Worm (Caenorhabditis elegans) whole organism, young adult: Measurements from ENCODE around the gene ZK822.1.

Experiments used
- D2030.7 ChIP-seq: fragments of 200-800 bp; sonication (Bioruptor generic); IDR thresholded peaks from 2 replicates; pipeline ENCODE4 v1.3.6; 2022; ENCODE audit warnings: missing genetic modification reagents, missing genetic modification characterization, missing compliant biosample characterization
- F23B12.7 ChIP-seq: sonication (generic microtip); optimal IDR thresholded peaks from 2 replicates; lab custom pipeline; 2017; ENCODE audit warnings: missing genetic modification characterization, mild to moderate bottlenecking, missing compliant biosample characterization, antibody characterized with exemption, moderate library complexity; ENCODE audit not compliant: insufficient read depth
- K12H6.12 ChIP-seq: fragments of 200-800 bp; sonication (Bioruptor generic); optimal IDR thresholded peaks from 2 replicates; lab custom pipeline; 2018; ENCODE audit warnings: mild to moderate bottlenecking, missing genetic modification characterization, missing compliant biosample characterization
- T07F8.4 ChIP-seq: sonication (generic microtip); optimal IDR thresholded peaks from 2 replicates; lab custom pipeline; 2016; ENCODE audit warnings: mild to moderate bottlenecking, missing genetic modification characterization, moderate library complexity, missing compliant biosample characterization
- T26A5.8 ChIP-seq: sonication (generic microtip); optimal IDR thresholded peaks from 2 replicates; lab custom pipeline; 2016; ENCODE audit warnings: missing genetic modification characterization, missing compliant biosample characterization
- Y79H2A.3 ChIP-seq: fragments of 200-800 bp; sonication (Bioruptor generic); conservative IDR thresholded peaks from 2 replicates; pipeline ENCODE4 v1.3.6; 2022; ENCODE audit warnings: missing genetic modification reagents, missing genetic modification characterization, missing compliant biosample characterization
- ZK185.1 ChIP-seq: sonication (generic microtip); optimal IDR thresholded peaks from 2 replicates; lab custom pipeline; 2016; ENCODE audit warnings: mild to moderate bottlenecking, missing genetic modification characterization, missing compliant biosample characterization; ENCODE audit not compliant: poor library complexity, severe bottlenecking
- atf-7 ChIP-seq: sonication (generic microtip); optimal IDR thresholded peaks from 2 replicates; lab custom pipeline; 2017; ENCODE audit warnings: mild to moderate bottlenecking, missing genetic modification characterization, missing compliant biosample characterization
- athp-1 ChIP-seq: sonication (generic microtip); optimal IDR thresholded peaks from 2 replicates; lab custom pipeline; 2017; ENCODE audit warnings: mild to moderate bottlenecking, missing genetic modification characterization, missing compliant biosample characterization
- attf-6 ChIP-seq: fragments of 200-800 bp; sonication (Bioruptor generic); IDR thresholded peaks from 2 replicates; pipeline ENCODE4 v1.3.6; 2022; ENCODE audit warnings: missing genetic modification reagents, missing genetic modification characterization, missing compliant biosample characterization
- bed-1 ChIP-seq: fragments of 200-800 bp; sonication (Bioruptor generic); IDR thresholded peaks from 2 replicates; pipeline ENCODE4 v1.3.6; 2022; ENCODE audit warnings: missing genetic modification reagents, missing genetic modification characterization, missing compliant biosample characterization
- cebp-1 ChIP-seq, 2 experiments: fragments of 200-800 bp in 1 of 2; sonication (Bioruptor generic) in 1 of 2; sonication (generic microtip) in 1 of 2; IDR thresholded peaks in 1 of 2; optimal IDR thresholded peaks in 1 of 2; 2 replicates each; pipeline versions ENCODE4 v1.3.6 to Lab custom; 2017 to 2022; ENCODE audit warnings: missing compliant biosample characterization in 2 of 2, missing genetic modification characterization in 2 of 2, mild to moderate bottlenecking in 1 of 2, missing genetic modification reagents in 1 of 2, moderate library complexity in 1 of 2
- ekl-4 ChIP-seq: fragments of 200-800 bp; sonication (Bioruptor generic); IDR thresholded peaks from 2 replicates; pipeline ENCODE4 v1.3.6; 2022; ENCODE audit warnings: missing genetic modification reagents, missing genetic modification characterization, missing compliant biosample characterization
- gei-17 ChIP-seq: fragments of 200-800 bp; sonication (Bioruptor generic); optimal IDR thresholded peaks from 2 replicates; lab custom pipeline; 2018; ENCODE audit warnings: mild to moderate bottlenecking, missing genetic modification characterization, missing compliant biosample characterization
- him-1 ChIP-seq: sonication (generic microtip); optimal IDR thresholded peaks from 2 replicates; lab custom pipeline; 2016; ENCODE audit warnings: missing genotype, missing genetic modification reagents, missing genetic modification characterization, missing compliant biosample characterization
- hlh-12 ChIP-seq: sonication (generic microtip); optimal IDR thresholded peaks from 2 replicates; lab custom pipeline; 2016; ENCODE audit warnings: missing genetic modification characterization, missing compliant biosample characterization
- hmg-20 ChIP-seq: fragments of 200-800 bp; sonication (Bioruptor generic); IDR thresholded peaks from 2 replicates; pipeline ENCODE4 v1.3.6; 2022; ENCODE audit warnings: missing genetic modification reagents, missing genetic modification characterization, missing compliant biosample characterization
- let-607 ChIP-seq, 2 experiments: fragments of 200-800 bp in 1 of 2; sonication (Bioruptor generic) in 1 of 2; sonication (generic microtip) in 1 of 2; optimal IDR thresholded peaks; 2 replicates each; lab custom pipeline; 2016 to 2018; ENCODE audit warnings: mild to moderate bottlenecking in 2 of 2, missing compliant biosample characterization in 2 of 2, missing genetic modification characterization in 2 of 2, moderate library complexity in 2 of 2, missing genotype in 1 of 2
- lin-26 ChIP-seq: fragments of 200-800 bp; sonication (Bioruptor generic); IDR thresholded peaks from 2 replicates; pipeline ENCODE4 v1.3.6; 2022; ENCODE audit warnings: missing genetic modification reagents, missing genetic modification characterization, missing compliant biosample characterization
- lsl-1 ChIP-seq: fragments of 200-800 bp; sonication (Bioruptor generic); optimal IDR thresholded peaks from 2 replicates; lab custom pipeline; 2018; ENCODE audit warnings: mild to moderate bottlenecking, missing genetic modification characterization, moderate library complexity, missing compliant biosample characterization
- madf-3 ChIP-seq: fragments of 200-800 bp; sonication (Bioruptor generic); IDR thresholded peaks from 2 replicates; pipeline ENCODE4 v1.3.6; 2022; ENCODE audit warnings: missing genetic modification reagents, missing genetic modification characterization, missing compliant biosample characterization
- madf-8 ChIP-seq: fragments of 200-800 bp; sonication (Bioruptor generic); conservative IDR thresholded peaks from 2 replicates; pipeline ENCODE4 v1.3.6; 2022; ENCODE audit warnings: missing genetic modification reagents, missing genetic modification characterization, missing compliant biosample characterization
- mes-4 ChIP-seq: sonication (generic microtip); optimal IDR thresholded peaks from 2 replicates; lab custom pipeline; 2016; ENCODE audit warnings: missing genotype, missing genetic modification characterization, missing compliant biosample characterization
- nhr-80 ChIP-seq: sonication (generic microtip); optimal IDR thresholded peaks from 2 replicates; lab custom pipeline; 2016; ENCODE audit warnings: missing genetic modification characterization, missing compliant biosample characterization
- rcor-1 ChIP-seq: fragments of 200-800 bp; sonication (Bioruptor generic); IDR thresholded peaks from 2 replicates; pipeline ENCODE4 v1.3.6; 2022; ENCODE audit warnings: missing genetic modification reagents, missing genetic modification characterization, missing compliant biosample characterization
- rec-8 ChIP-seq, 2 experiments: sonication (generic microtip); optimal IDR thresholded peaks; 2 replicates each; lab custom pipeline; 2016; ENCODE audit warnings: mild to moderate bottlenecking in 2 of 2, missing genetic modification characterization in 2 of 2, missing genetic modification reagents in 2 of 2, missing genotype in 2 of 2, missing biosample characterization in 1 of 2, missing compliant biosample characterization in 1 of 2, moderate library complexity in 1 of 2
- repo-1 ChIP-seq: sonication (generic microtip); optimal IDR thresholded peaks from 2 replicates; lab custom pipeline; 2017; ENCODE audit warnings: mild to moderate bottlenecking, missing genetic modification characterization, missing compliant biosample characterization
- snpc-1.1 ChIP-seq: sonication (generic microtip); optimal IDR thresholded peaks from 2 replicates; lab custom pipeline; 2017; ENCODE audit warnings: missing genetic modification characterization, mild to moderate bottlenecking, missing compliant biosample characterization, antibody characterized with exemption, moderate library complexity, missing genotype, missing genetic modification reagents; ENCODE audit not compliant: insufficient read depth
- snpc-4 ChIP-seq, 5 experiments: fragments of 150-350 bp in 1 of 5; sonication (generic microtip) in 4 of 5; optimal IDR thresholded peaks; 2 replicates each; lab custom pipeline; 2014 to 2018; ENCODE audit warnings: missing genetic modification characterization in 5 of 5, missing biosample characterization in 3 of 5, antibody characterized with exemption in 2 of 5, mild to moderate bottlenecking in 2 of 5, missing compliant biosample characterization in 2 of 5, missing genotype in 2 of 5, moderate library complexity in 2 of 5, missing genetic modification reagents in 1 of 5
- tbp1 ChIP-seq: fragments of 200-800 bp; sonication (Bioruptor generic); optimal IDR thresholded peaks from 2 replicates; lab custom pipeline; 2018; ENCODE audit warnings: mild to moderate bottlenecking, missing genetic modification characterization, missing compliant biosample characterization
- unc-62 ChIP-seq: fragments of 150-350 bp; optimal IDR thresholded peaks from 2 replicates; lab custom pipeline; 2014; ENCODE audit warnings: missing biosample characterization, missing genetic modification reagents, missing genetic modification characterization
- xnd-1 ChIP-seq: sonication (generic microtip); optimal IDR thresholded peaks from 2 replicates; lab custom pipeline; 2016; ENCODE audit warnings: missing genotype, missing genetic modification reagents, missing genetic modification characterization, missing compliant biosample characterization
- ztf-22 ChIP-seq: fragments of 200-800 bp; sonication (Bioruptor generic); optimal IDR thresholded peaks from 2 replicates; lab custom pipeline; 2018; ENCODE audit warnings: mild to moderate bottlenecking, missing genetic modification characterization, moderate library complexity, missing compliant biosample characterization

ZK822.1 gene

DNA sequence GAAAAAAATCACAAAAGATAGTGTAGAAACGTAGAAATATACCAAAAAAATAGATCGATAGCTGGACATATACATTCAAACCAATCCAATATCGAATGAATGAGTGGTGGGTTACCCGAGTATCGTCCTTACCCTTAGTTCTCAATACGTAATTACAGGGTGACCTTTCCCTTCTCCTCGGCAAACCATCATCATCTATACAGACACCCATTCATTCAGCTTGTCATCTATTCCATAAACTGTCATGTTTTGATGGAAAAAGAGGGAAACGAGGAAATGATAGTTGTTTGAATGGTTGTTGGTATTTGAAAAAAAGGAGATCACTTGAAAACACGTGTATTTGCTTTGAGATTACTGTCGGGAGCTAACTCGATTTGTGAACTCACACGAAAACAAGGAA lies 2.2 kb upstream of the ZK822.1 start (continued):
- TF ChIP-seq T07F8.4 (tag; lab: Kevin White, UChicago) (no peak), bed-1 (GFP tag; lab: Robert Waterston, UW) (no peak), repo-1 (tag; lab: Kevin White, UChicago) (no peak), ekl-4 (no peak), mes-4 (tag; lab: Kevin White, UChicago) (no peak), let-607 (tag; optimal IDR thresholded peaks at IDR 0.05; lab: Kevin White, UChicago) (no peak)

DNA sequence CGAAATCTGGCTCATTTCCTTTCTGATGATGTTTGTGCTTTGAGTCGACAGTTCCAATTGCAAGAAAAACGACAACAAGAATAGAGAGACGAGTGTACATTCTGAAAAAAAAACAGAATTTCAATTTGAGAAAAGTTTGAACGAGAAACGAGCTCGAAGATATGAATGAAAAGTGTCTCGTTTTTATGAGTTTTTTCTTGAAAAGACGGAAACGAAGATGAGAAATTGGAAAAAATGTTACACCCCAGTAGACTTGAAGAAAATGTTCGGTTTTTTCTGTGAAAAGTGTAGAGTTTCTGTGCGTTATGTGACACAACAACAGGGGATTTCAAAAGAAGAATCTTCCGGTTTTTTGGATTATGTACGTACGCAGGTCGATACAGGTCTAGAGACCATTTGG lies 1.1 kb upstream of the ZK822.1 start, which contains the start of gene srlf-31:
TSS of gene srlf-31 (minus strand) at position 101 of the 400 bp plus-strand sequence.
- TF ChIP-seq xnd-1 (tag; lab: Kevin White, UChicago) = no peak
- TF ChIP-seq Y79H2A.3 (GFP tag; lab: Robert Waterston, UW) = no peak
- no peak for TF ChIP-seq rcor-1 (GFP tag; lab: Robert Waterston, UW)
- TF ChIP-seq madf-3 (GFP tag; lab: Robert Waterston, UW) = no peak
- TF ChIP-seq him-1 (tag; lab: Kevin White, UChicago) = no peak
- no peak for TF ChIP-seq lin-26 (GFP tag; lab: Robert Waterston, UW)
- TF ChIP-seq ztf-22 (GFP tag; lab: Kevin White, UChicago) = no peak
- no peak for TF ChIP-seq madf-8
- TF ChIP-seq rec-8 (tag; optimal IDR thresholded peaks at IDR 0.05; lab: Kevin White, UChicago) = no peak
- no peak for TF ChIP-seq F23B12.7
- TF ChIP-seq, all 124 proteins: peak for 0

DNA sequence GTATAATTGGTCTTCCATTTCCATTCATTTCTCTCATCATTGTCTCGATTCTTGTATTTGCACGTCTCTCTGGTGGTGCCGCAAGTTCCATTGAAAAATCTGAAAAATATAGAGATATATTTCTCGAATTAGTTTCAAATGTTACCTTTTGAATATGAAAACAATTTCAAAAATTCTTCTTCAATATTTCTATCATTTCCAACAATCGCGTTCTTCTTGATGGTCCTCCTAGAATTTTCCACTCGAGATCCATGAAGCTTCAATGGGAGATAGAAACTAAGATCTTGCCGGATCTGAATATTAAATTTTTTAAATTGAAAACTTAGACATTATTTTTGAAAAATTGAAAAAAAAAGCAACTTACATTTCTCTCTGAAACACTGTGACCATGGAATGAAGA lies 2.9 kb downstream of the ZK822.1 start:
- TF ChIP-seq atf-7 (tag; lab: Kevin White, UChicago) (no peak), mes-4 (tag; lab: Kevin White, UChicago) (no peak), athp-1 (no peak), lsl-1 (no peak), T26A5.8 (tag; lab: Kevin White, UChicago) (no peak), snpc-4 (GFP tag; optimal IDR thresholded peaks at IDR 0.05; lab: Kevin White, UChicago) (no peak), snpc-4 (tag; optimal IDR thresholded peaks at IDR 0.05; lab: Kevin White, UChicago) (no peak), let-607 (tag; optimal IDR thresholded peaks at IDR 0.05; lab: Kevin White, UChicago) (no peak), hmg-20 (GFP tag; lab: Robert Waterston, UW) (no peak)

DNA sequence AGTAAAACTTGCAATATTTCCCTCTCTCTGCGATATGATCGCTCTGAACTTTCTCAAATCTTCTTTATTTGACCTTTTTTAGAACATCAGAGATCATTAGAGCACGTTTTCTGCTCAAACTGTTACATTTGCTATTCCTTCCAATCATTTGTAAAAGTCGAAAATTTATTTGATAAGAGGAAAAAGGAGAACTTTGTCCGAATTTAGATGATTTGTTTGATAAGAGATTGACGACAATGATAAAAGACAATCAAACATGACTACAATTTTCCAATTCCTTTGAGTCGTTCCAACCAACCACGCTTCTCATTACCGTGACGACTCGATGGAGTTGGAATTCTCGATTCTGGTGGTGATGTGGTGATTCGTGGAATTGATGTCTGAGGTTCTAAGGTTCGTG lies 4.0 kb downstream of the ZK822.1 start:
- TF ChIP-seq K12H6.12 (tag; lab: Kevin White, UChicago) = no peak
- no peak for TF ChIP-seq T07F8.4 (tag; lab: Kevin White, UChicago)
- no peak for TF ChIP-seq let-607 (tag; optimal IDR thresholded peaks at IDR 0.05; lab: Kevin White, UChicago)
- TF ChIP-seq D2030.7 (GFP tag; lab: Robert Waterston, UW) = no peak
- TF ChIP-seq snpc-1.1 (tag; lab: Kevin White, UChicago) = no peak
- peak; percentile 61 for TF ChIP-seq nhr-80
- TF ChIP-seq hlh-12 = no peak
- no peak for TF ChIP-seq tbp1 (GFP tag; lab: Kevin White, UChicago)

DNA sequence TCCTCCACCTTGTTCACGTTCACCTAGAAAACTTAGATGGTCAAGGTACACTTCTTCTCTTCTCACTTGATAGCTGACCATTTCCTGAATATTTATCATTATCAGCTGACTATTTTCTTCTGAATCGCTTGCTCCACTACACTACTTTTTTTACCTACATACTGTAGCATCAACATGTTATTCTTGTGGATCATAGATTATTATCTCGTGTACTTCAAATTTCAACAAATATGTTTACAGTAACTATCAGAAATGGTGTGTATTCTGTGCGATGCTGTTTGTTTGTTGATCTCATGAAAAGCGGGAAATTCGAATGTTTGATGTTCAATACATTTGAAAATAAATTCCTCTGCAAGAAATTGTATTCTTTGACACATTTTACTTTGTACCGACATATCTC lies 5.0 kb downstream of the ZK822.1 start, which contains the start of gene ZK822.10:
TSS of gene ZK822.10 (plus strand) at position 231 of the 400 bp plus-strand sequence.
- TF ChIP-seq cebp-1 (GFP tag; IDR thresholded peaks at IDR 0.05; lab: Robert Waterston, UW) (no peak), cebp-1 (tag; optimal IDR thresholded peaks at IDR 0.05; lab: Kevin White, UChicago) (peak; percentile 6), nhr-80 (peak; percentile 74), gei-17 (GFP tag; lab: Kevin White, UChicago) (no peak), unc-62 (GFP tag; lab: Kevin White, UChicago) (peak; percentile 48), attf-6 (no peak), ZK185.1 (no peak)
